Worm (Caenorhabditis elegans): ENCODE measurements around the gene F10A3.4.

The F10A3.4 gene

DNA sequence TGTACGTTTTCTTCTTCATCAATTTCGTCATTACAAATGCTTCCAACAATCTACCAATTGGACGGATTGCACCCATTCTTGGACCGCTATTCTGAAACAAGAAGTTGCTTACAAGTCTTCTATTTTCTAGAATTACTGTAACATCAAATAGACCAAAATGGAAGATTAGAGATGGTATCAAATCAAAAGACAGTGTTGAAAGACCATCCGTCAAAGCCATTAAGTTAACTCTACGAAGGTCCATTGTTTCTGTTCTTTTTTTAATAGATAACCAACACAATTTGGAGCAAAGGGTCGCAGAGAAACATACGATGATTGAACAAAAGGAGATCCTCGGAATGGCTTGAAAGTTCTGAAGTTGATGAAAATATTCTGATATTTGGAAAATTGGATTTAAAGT is 3.9 kb upstream of the F10A3.4 start:
- TF ChIP-seq Y116A8C.19 (tag; optimal IDR thresholded peaks at IDR 0.05; ENCODE audit: borderline replicate concordance) (no peak), fkh-10 (GFP tag; optimal IDR thresholded peaks at IDR 0.05) (no peak), sox-4 (tag; optimal IDR thresholded peaks at IDR 0.05) (no peak), skn-1 (tag; optimal IDR thresholded peaks at IDR 0.05) (no peak), tbx-2 (tag; optimal IDR thresholded peaks at IDR 0.05) (no peak)

DNA sequence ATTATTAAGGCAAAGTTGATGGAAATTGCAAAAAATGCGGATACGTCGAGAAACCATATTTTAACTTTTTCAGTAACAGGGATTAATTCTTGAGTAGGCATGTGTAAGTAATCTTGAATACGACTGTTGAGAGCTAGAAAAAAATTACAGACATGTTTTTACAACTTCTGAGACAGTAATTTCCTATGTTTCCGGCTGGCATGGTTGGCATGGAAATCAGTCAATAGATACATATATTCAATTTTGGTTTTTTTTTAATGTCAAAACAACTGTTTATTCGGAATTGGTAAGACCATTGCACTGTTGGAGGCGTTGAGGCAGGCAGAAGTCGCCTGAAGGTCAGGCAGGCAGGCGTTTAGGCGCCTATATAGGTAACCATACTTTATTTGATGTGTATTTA is 4.5 kb downstream of the F10A3.4 start, which contains the start of gene str-254:
Gene str-254, minus strand, starts transcription at position 101 of the 400 bp plus-strand sequence.
- TF ChIP-seq sup-37 (GFP tag; optimal IDR thresholded peaks at IDR 0.05) (no peak), zip-4 (GFP tag; optimal IDR thresholded peaks at IDR 0.05) (no peak), fkh-4 (tag; optimal IDR thresholded peaks at IDR 0.05; ENCODE audit: borderline replicate concordance) (no peak), elt-3 (tag; optimal IDR thresholded peaks at IDR 0.05) (no peak), grh-1 (GFP tag; IDR thresholded peaks at IDR 0.05) (no peak), tlp-1 (tag; optimal IDR thresholded peaks at IDR 0.05) (no peak), F16B12.6 (tag; optimal IDR thresholded peaks at IDR 0.05) (no peak), nhr-76 (tag; optimal IDR thresholded peaks at IDR 0.05) (no peak), nhr-90 (tag; optimal IDR thresholded peaks at IDR 0.05; ENCODE audit: poor library complexity) (no peak), lin-35 (GFP tag; optimal IDR thresholded peaks at IDR 0.05) (no peak), unc-130 (tag; optimal IDR thresholded peaks at IDR 0.05) (no peak), jun-1 (tag; optimal IDR thresholded peaks at IDR 0.05) (no peak), lin-39 (tag; optimal IDR thresholded peaks at IDR 0.05) (no peak), unc-30 (tag; optimal IDR thresholded peaks at IDR 0.05) (no peak), swsn-7 (tag; optimal IDR thresholded peaks at IDR 0.05) (no peak), ztf-11 (tag; optimal IDR thresholded peaks at IDR 0.05) (no peak)

DNA sequence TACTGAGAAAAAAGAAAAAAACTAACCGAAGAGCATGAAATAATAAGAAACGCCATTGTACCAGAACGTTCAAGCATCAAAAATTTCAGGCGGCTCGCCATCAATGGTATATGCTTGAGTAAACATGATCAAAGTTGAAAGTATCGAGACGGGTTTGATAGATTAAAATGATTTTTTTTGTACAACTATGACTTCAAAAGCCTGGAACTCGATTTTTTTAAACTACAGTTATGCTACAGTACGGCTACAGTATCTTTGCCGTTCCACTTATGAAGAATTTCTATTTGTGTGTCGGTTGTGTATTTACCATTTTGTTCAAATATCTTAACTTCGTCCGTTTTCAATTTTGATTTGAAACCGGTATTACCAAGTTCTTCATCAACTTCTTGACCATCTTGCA is 6.2 kb downstream of the F10A3.4 start, which contains the start of gene str-97:
Gene str-97, minus strand, starts transcription at position 101 of the 400 bp plus-strand sequence.
- TF ChIP-seq snpc-4 (tag; optimal IDR thresholded peaks at IDR 0.05) (no peak), nhr-77 (tag; optimal IDR thresholded peaks at IDR 0.05) (no peak), hlh-4 (tag; optimal IDR thresholded peaks at IDR 0.05) (no peak)

DNA sequence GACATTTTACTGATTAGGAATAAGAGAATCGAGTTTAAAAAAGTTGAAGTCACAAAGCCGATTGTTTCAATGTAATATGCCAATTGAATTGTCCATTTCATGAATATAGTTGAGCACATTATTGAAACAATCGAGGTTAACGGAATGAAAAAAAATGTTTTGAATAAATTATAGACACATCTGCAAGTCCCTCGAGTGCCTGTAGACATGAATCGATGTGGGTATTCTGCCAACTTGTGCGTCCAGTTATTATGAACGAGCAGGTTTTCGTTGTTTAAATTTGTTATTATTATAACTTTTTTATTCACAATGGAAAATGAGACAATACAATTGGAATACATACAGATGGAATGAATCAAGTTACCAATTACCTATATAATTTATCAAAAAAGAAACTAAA is 9.5 kb downstream of the F10A3.4 start, which contains the start of gene str-99:
Gene str-99, minus strand, starts transcription at position 101 of the 400 bp plus-strand sequence.
- TF ChIP-seq grh-1 (GFP tag; IDR thresholded peaks at IDR 0.05) (no peak), nhr-20 (tag; optimal IDR thresholded peaks at IDR 0.05) (no peak), blmp-1 (tag; optimal IDR thresholded peaks at IDR 0.05) (no peak)

DNA sequence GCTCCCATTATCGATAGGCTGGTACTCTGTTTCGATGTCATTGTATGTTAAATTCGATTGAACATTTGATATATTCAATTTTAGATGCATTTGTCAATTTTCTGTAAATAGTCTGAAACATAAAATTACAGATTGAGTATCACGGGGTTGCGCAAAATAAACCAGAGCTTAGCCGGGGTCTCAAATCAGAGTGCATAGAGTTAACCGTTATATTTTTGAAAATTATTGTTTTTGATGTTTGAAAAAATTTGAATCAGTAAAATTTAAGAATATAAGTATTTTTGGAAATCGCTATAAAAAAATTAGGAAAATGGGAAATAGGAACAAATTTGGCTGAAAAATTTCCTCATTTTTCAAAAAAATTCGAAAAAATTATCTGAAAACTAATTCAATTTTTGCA is 10.7 kb downstream of the F10A3.4 start, which contains the start of gene F10A3.17:
Gene F10A3.17, minus strand, starts transcription at position 101 of the 400 bp plus-strand sequence.
- TF ChIP-seq C04F5.9 (tag; optimal IDR thresholded peaks at IDR 0.05) (no peak), nhr-47 (tag; optimal IDR thresholded peaks at IDR 0.05) (no peak), nhr-84 (tag; optimal IDR thresholded peaks at IDR 0.05) (no peak), mep-1 (tag; optimal IDR thresholded peaks at IDR 0.05) (no peak), egl-13 (tag; optimal IDR thresholded peaks at IDR 0.05) (no peak), lsy-2 (tag; optimal IDR thresholded peaks at IDR 0.05) (no peak)

DNA sequence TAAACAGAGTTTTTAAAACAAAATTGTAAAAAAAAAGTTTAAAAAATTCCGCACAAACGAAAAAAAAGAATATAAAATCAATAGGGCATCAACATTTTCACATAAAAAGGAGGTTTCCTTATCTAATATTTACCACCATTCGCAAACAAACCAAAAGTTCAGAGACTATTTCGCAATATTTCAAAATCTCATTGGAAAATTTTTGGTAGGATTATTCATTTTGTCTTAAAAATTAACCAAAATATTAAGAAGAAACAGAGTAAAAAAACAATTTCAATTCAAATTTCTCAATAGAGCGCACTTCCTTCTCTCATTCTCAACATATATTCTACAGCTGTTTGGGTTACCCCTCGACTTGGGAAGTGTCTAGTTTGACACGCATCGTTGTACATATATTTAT is 11.2 kb downstream of the F10A3.4 start:
- TF ChIP-seq mef-2 (tag; optimal IDR thresholded peaks at IDR 0.05) (no peak), unc-30 (tag; optimal IDR thresholded peaks at IDR 0.05) (no peak), jun-1 (tag; optimal IDR thresholded peaks at IDR 0.05) (no peak), mep-1 (tag; optimal IDR thresholded peaks at IDR 0.05) (no peak), xbp-1 (tag; optimal IDR thresholded peaks at IDR 0.05) (no peak), C34B4.2 (tag; optimal IDR thresholded peaks at IDR 0.05) (no peak), blmp-1 (tag; optimal IDR thresholded peaks at IDR 0.05) (no peak), zip-4 (GFP tag; optimal IDR thresholded peaks at IDR 0.05) (peak; percentile 79), unc-130 (tag; optimal IDR thresholded peaks at IDR 0.05) (no peak), snu-23 (GFP tag; optimal IDR thresholded peaks at IDR 0.05) (no peak), elt-3 (tag; optimal IDR thresholded peaks at IDR 0.05) (no peak), aly-2 (tag; optimal IDR thresholded peaks at IDR 0.05) (no peak), egl-27 (tag; optimal IDR thresholded peaks at IDR 0.05) (no peak), rnt-1 (tag; optimal IDR thresholded peaks at IDR 0.05) (no peak), ama-1 (optimal IDR thresholded peaks at IDR 0.05) (no peak), unc-86 (tag; optimal IDR thresholded peaks at IDR 0.05) (no peak), lin-15B (tag; optimal IDR thresholded peaks at IDR 0.05) (no peak), lsy-2 (tag; optimal IDR thresholded peaks at IDR 0.05) (no peak), hlh-17 (GFP tag; optimal IDR thresholded peaks at IDR 0.05; ENCODE audit: borderline replicate concordance) (no peak), tlp-1 (tag; optimal IDR thresholded peaks at IDR 0.05) (no peak), mab-9 (GFP tag; IDR thresholded peaks at IDR 0.05) (no peak), fkh-10 (GFP tag; optimal IDR thresholded peaks at IDR 0.05) (no peak)
